Fruit fly (Drosophila melanogaster) whole organism: ENCODE results near the gene CG32277.

Source experiments
- CG8478 ChIP-seq: fragments of >200 bp; optimal IDR thresholded peaks from 2 replicates; lab custom pipeline; 2018; ENCODE audit warnings: inconsistent platforms
- Dll ChIP-seq: fragments of >200 bp; optimal IDR thresholded peaks from 2 replicates; lab custom pipeline; 2017
- EcR ChIP-seq, 2 experiments: fragments of >200 bp; optimal IDR thresholded peaks; 2 replicates each; lab custom pipeline; 2017; ENCODE audit warnings: missing biosample characterization in 2 of 2, missing genetic modification characterization in 2 of 2, missing genetic modification reagents in 2 of 2
- pan ChIP-seq: fragments of >200 bp; optimal IDR thresholded peaks from 2 replicates; lab custom pipeline; 2017
- psq ChIP-seq: fragments of >200 bp; optimal IDR thresholded peaks from 2 replicates; lab custom pipeline; 2017
- usp ChIP-seq: fragments of >200 bp; optimal IDR thresholded peaks from 2 replicates; lab custom pipeline; 2017; ENCODE audit warnings: missing biosample characterization, missing genetic modification characterization, mixed read lengths

CG32277 gene

dm6 chr3L:3178530-3179096, 26.6 kb downstream of the CG32277 start, which contains the start of the genes MnM and Girdin:
Gene MnM (minus strand): TSS chr3L:3178580.
Gene Girdin (plus strand): TSS chr3L:3178930.
- TF ChIP-seq Dll (lab: Kevin White, UChicago), result no peak
- no peak for TF ChIP-seq psq (lab: Kevin White, UChicago)
- TF ChIP-seq usp (GFP tag; lab: Kevin White, UChicago), result no peak
- TF ChIP-seq pan, result no peak
- TF ChIP-seq EcR (GFP tag; optimal IDR thresholded peaks at IDR 0.05; lab: Kevin White, UChicago), result no peak
- TF ChIP-seq CG8478 (lab: Kevin White, UChicago), result no peak

dm6 chr3L:3177872-3178271, 27.4 kb downstream of the CG32277 start:
- TF ChIP-seq pan (no peak), usp (GFP tag; lab: Kevin White, UChicago) (no peak), EcR (GFP tag; optimal IDR thresholded peaks at IDR 0.05; lab: Kevin White, UChicago) (no peak)

- TF ChIP-seq psq (lab: Kevin White, UChicago) (no peak), CG8478 (lab: Kevin White, UChicago) (no peak), Dll (lab: Kevin White, UChicago) (no peak), usp (GFP tag; lab: Kevin White, UChicago) (no peak), pan (no peak), EcR (GFP tag; optimal IDR thresholded peaks at IDR 0.05; lab: Kevin White, UChicago) (no peak)
Measured at dm6 chr3L:3172445-3172844, 32.8 kb downstream of the CG32277 start, which contains the start of gene CG14963. Gene CG14963 (minus strand): TSS chr3L:3172545.

dm6 chr3L:3169107-3169506, 36.1 kb downstream of the CG32277 start, which contains the start of the genes CG32278 and CG32281:
Gene CG32278 (plus strand): TSS chr3L:3169286.
Gene CG32281 (plus strand): TSS chr3L:3169375.
- TF ChIP-seq CG8478 (lab: Kevin White, UChicago), result no peak
- no peak for TF ChIP-seq Dll (lab: Kevin White, UChicago)
- no peak for TF ChIP-seq EcR (GFP tag; optimal IDR thresholded peaks at IDR 0.05; lab: Kevin White, UChicago)
- no peak for TF ChIP-seq pan
- TF ChIP-seq psq (lab: Kevin White, UChicago), result no peak

- TF ChIP-seq psq (lab: Kevin White, UChicago), result no peak
- no peak for TF ChIP-seq Dll (lab: Kevin White, UChicago)
- TF ChIP-seq CG8478 (lab: Kevin White, UChicago), result no peak
- TF ChIP-seq EcR (GFP tag; optimal IDR thresholded peaks at IDR 0.05; lab: Kevin White, UChicago), result no peak
- no peak for TF ChIP-seq usp (GFP tag; lab: Kevin White, UChicago)
- no peak for TF ChIP-seq pan
Measured at dm6 chr3L:3166200-3166695, 39.0 kb downstream of the CG32277 start, which contains the start of gene Asciz. Gene Asciz (minus strand): TSS chr3L:3166250.

dm6 chr3L:3165399-3165798, 39.9 kb downstream of the CG32277 start:
- no peak for TF ChIP-seq psq (lab: Kevin White, UChicago)
- TF ChIP-seq Dll (lab: Kevin White, UChicago), result no peak
- no peak for TF ChIP-seq pan
- TF ChIP-seq CG8478 (lab: Kevin White, UChicago), result no peak
- TF ChIP-seq usp (GFP tag; lab: Kevin White, UChicago), result no peak
- no peak for TF ChIP-seq EcR (GFP tag; optimal IDR thresholded peaks at IDR 0.05; lab: Kevin White, UChicago)

- TF ChIP-seq EcR (GFP tag; optimal IDR thresholded peaks at IDR 0.05; lab: Kevin White, UChicago) (no peak), usp (GFP tag; lab: Kevin White, UChicago) (no peak), Dll (lab: Kevin White, UChicago) (no peak), pan (no peak), psq (lab: Kevin White, UChicago) (no peak), CG8478 (lab: Kevin White, UChicago) (no peak)
Measured at dm6 chr3L:3164951-3165350, 40.3 kb downstream of the CG32277 start, which contains the start of gene CG32280. Gene CG32280 (plus strand): TSS chr3L:3165181.

dm6 chr3L:3162584-3162983, 42.7 kb downstream of the CG32277 start:
- no peak for TF ChIP-seq usp (GFP tag; lab: Kevin White, UChicago)
- TF ChIP-seq EcR (GFP tag; optimal IDR thresholded peaks at IDR 0.05; lab: Kevin White, UChicago), result no peak
- no peak for TF ChIP-seq psq (lab: Kevin White, UChicago)
- no peak for TF ChIP-seq Dll (lab: Kevin White, UChicago)
- no peak for TF ChIP-seq CG8478 (lab: Kevin White, UChicago)
- no peak for TF ChIP-seq pan

dm6 chr3L:3161968-3162367, 43.3 kb downstream of the CG32277 start, which contains the start of gene rasp:
Gene rasp (plus strand): TSS chr3L:3162180.
- TF ChIP-seq CG8478 (lab: Kevin White, UChicago) (no peak), usp (GFP tag; lab: Kevin White, UChicago) (no peak)

dm6 chr3L:3159309-3160194, 45.7 kb downstream of the CG32277 start, which contains the start of the genes ND-30 and CG15812:
Gene ND-30 (minus strand): TSS chr3L:3159578.
Gene CG15812 (plus strand): TSS chr3L:3159991.
- TF ChIP-seq pan (no peak), psq (lab: Kevin White, UChicago) (no peak), Dll (lab: Kevin White, UChicago) (no peak), EcR (GFP tag; optimal IDR thresholded peaks at IDR 0.05; lab: Kevin White, UChicago) (no peak), usp (GFP tag; lab: Kevin White, UChicago) (no peak), CG8478 (lab: Kevin White, UChicago) (no peak)

- no peak for TF ChIP-seq psq (lab: Kevin White, UChicago)
- TF ChIP-seq usp (GFP tag; lab: Kevin White, UChicago), result no peak
- no peak for TF ChIP-seq pan
- no peak for TF ChIP-seq Dll (lab: Kevin White, UChicago)
- TF ChIP-seq EcR (GFP tag; optimal IDR thresholded peaks at IDR 0.05; lab: Kevin White, UChicago), result no peak
- no peak for TF ChIP-seq CG8478 (lab: Kevin White, UChicago)
Measured at dm6 chr3L:3157651-3158050, 47.6 kb downstream of the CG32277 start.
